Worm (Caenorhabditis elegans) whole organism, young adult: ENCODE data around the gene unc-76.

Experiments
- ZK185.1 ChIP-seq: sonication (generic microtip); optimal IDR thresholded peaks from 2 replicates; lab custom pipeline; 2016; ENCODE audit warnings: mild to moderate bottlenecking, missing genetic modification characterization, missing compliant biosample characterization; ENCODE audit not compliant: poor library complexity, severe bottlenecking
- die-1 ChIP-seq: sonication (generic microtip); optimal IDR thresholded peaks from 2 replicates; lab custom pipeline; 2016; ENCODE audit warnings: missing genotype, mild to moderate bottlenecking, missing genetic modification characterization, missing compliant biosample characterization
- hmg-1.2 ChIP-seq: fragments of 200-800 bp; sonication (Bioruptor generic); IDR thresholded peaks from 2 replicates; pipeline ENCODE4 v1.3.6; 2022; ENCODE audit warnings: missing genetic modification reagents, missing genetic modification characterization, missing compliant biosample characterization
- lsy-27 ChIP-seq: sonication (generic microtip); optimal IDR thresholded peaks from 2 replicates; lab custom pipeline; 2017; ENCODE audit warnings: missing genetic modification characterization, mild to moderate bottlenecking, missing compliant biosample characterization, antibody characterized with exemption, missing genotype, borderline replicate concordance; ENCODE audit not compliant: insufficient read depth
- nfya-1 ChIP-seq: sonication (generic microtip); optimal IDR thresholded peaks from 2 replicates; lab custom pipeline; 2017; ENCODE audit warnings: antibody characterized with exemption, missing compliant biosample characterization, missing genetic modification characterization, borderline replicate concordance; ENCODE audit not compliant: insufficient read depth
- nhr-90 ChIP-seq: sonication (generic microtip); optimal IDR thresholded peaks from 2 replicates; lab custom pipeline; 2016; ENCODE audit warnings: missing genotype, mild to moderate bottlenecking, missing genetic modification characterization, missing compliant biosample characterization
- pha-4 ChIP-seq: fragments of 150-350 bp; sonication (generic microtip); optimal IDR thresholded peaks from 2 replicates; lab custom pipeline; 2014; ENCODE audit warnings: missing biosample characterization, missing genetic modification reagents, missing genetic modification characterization
- zim-3 ChIP-seq: sonication (generic microtip); optimal IDR thresholded peaks from 2 replicates; lab custom pipeline; 2017; ENCODE audit warnings: mild to moderate bottlenecking, missing genetic modification characterization, moderate library complexity, missing compliant biosample characterization
- ztf-25 ChIP-seq: fragments of 200-800 bp; sonication (Bioruptor generic); IDR thresholded peaks from 2 replicates; pipeline ENCODE4 v1.3.6; 2022; ENCODE audit warnings: missing genetic modification reagents, missing genetic modification characterization, missing compliant biosample characterization

ce11 chrV:15082291-15082690 lies 10.7 kb downstream of the unc-76 start, which contains the start of the genes C01G10.10 and C01G10.9:
- TF ChIP-seq lsy-27 (tag; lab: Kevin White, UChicago) (no peak), ZK185.1 (tag; lab: Kevin White, UChicago) (peak; percentile 76), nfya-1 (tag; lab: Kevin White, UChicago) (no peak), hmg-1.2 (no peak), die-1 (tag; lab: Kevin White, UChicago) (no peak), ztf-25 (GFP tag; lab: Robert Waterston, UW) (no peak), pha-4 (tag; lab: Kevin White, UChicago) (no peak), zim-3 (tag; lab: Kevin White, UChicago) (no peak), nhr-90 (tag; lab: Kevin White, UChicago) (no peak)
